Fruit fly (Drosophila melanogaster) whole organism, pupa: Measurements from ENCODE around the gene t.

Experiments used
- CG12605 ChIP-seq: fragments of 200-800 bp; sonication (Bioruptor generic); IDR thresholded peaks from 2 replicates; pipeline ENCODE4 v1.3.6; 2022; ENCODE audit warnings: missing biosample characterization, missing genetic modification characterization
- CG13204 ChIP-seq: fragments of 200-800 bp; sonication (Bioruptor generic); optimal IDR thresholded peaks from 2 replicates; lab custom pipeline; 2018; ENCODE audit warnings: missing biosample characterization, mild to moderate bottlenecking, missing genetic modification characterization, moderate library complexity
- CG15710 ChIP-seq: fragments of 200-800 bp; sonication (Bioruptor generic); optimal IDR thresholded peaks from 2 replicates; lab custom pipeline; 2018; ENCODE audit warnings: missing biosample characterization, mild to moderate bottlenecking, missing genetic modification characterization, moderate library complexity
- CG32121 ChIP-seq: fragments of 200-800 bp; sonication (Bioruptor generic); IDR thresholded peaks from 2 replicates; pipeline ENCODE4 v1.3.6; 2022; ENCODE audit warnings: missing biosample characterization, missing genetic modification characterization
- CG34367 ChIP-seq: fragments of 200-800 bp; sonication (Bioruptor generic); optimal IDR thresholded peaks from 2 replicates; lab custom pipeline; 2018; ENCODE audit warnings: missing biosample characterization, mild to moderate bottlenecking, missing genetic modification characterization
- CG8159 ChIP-seq: fragments of 200-800 bp; sonication (Bioruptor generic); optimal IDR thresholded peaks from 3 replicates; lab custom pipeline; 2018; ENCODE audit warnings: missing biosample characterization, mild to moderate bottlenecking, missing genetic modification characterization, moderate library complexity
- D1 ChIP-seq: fragments of 200-800 bp; sonication (Bioruptor generic); optimal IDR thresholded peaks from 2 replicates; lab custom pipeline; 2018; ENCODE audit warnings: missing biosample characterization, mild to moderate bottlenecking, missing genetic modification characterization, moderate library complexity
- EcR ChIP-seq: fragments of 200-800 bp; sonication (Bioruptor generic); optimal IDR thresholded peaks from 3 replicates; lab custom pipeline; 2019; ENCODE audit warnings: missing biosample characterization, missing genetic modification characterization, mild to moderate bottlenecking, moderate library complexity, missing genetic modification reagents
- fd96Ca ChIP-seq: fragments of 200-800 bp; sonication (Bioruptor generic); IDR thresholded peaks from 3 replicates; pipeline ENCODE4 v1.3.6; 2022; ENCODE audit warnings: missing biosample characterization, missing genetic modification characterization
- gl ChIP-seq: fragments of 200-800 bp; sonication (Bioruptor generic); optimal IDR thresholded peaks from 2 replicates; lab custom pipeline; 2018; ENCODE audit warnings: missing biosample characterization, mild to moderate bottlenecking, missing genetic modification characterization
- rn ChIP-seq: fragments of 200-800 bp; sonication (Bioruptor generic); IDR thresholded peaks from 2 replicates; pipeline ENCODE4 v1.3.6; 2022; ENCODE audit warnings: missing biosample characterization, missing genetic modification characterization

- TF ChIP-seq CG32121 (GFP tag; lab: Robert Waterston, UW) (no peak), CG13204 (no peak), CG8159 (tag; lab: Kevin White, UChicago) (no peak), EcR (GFP tag; lab: Kevin White, UChicago) (no peak), CG15710 (tag; lab: Kevin White, UChicago) (no peak), fd96Ca (GFP tag; lab: Robert Waterston, UW) (no peak), CG34367 (tag; lab: Kevin White, UChicago) (no peak), CG12605 (GFP tag; lab: Robert Waterston, UW) (no peak), rn (no peak), D1 (tag; lab: Kevin White, UChicago) (no peak), gl (tag; lab: Kevin White, UChicago) (no peak)
These were observed 46.8 kb upstream of the t start, which contains the start of gene CG17440 for dm6 chrX:9269825-9270224.
